Worm (Caenorhabditis elegans) whole organism, late embryonic: Measurements from ENCODE around the gene F22E5.8.
"Not testable (repeated sequence)": the region's sequence is repeated elsewhere in the genome, so short reads cannot be mapped to it uniquely, and the experiment has no call there.

Experiments used
- ceh-9 ChIP-seq: sonication (generic microtip); optimal IDR thresholded peaks from 2 replicates; lab custom pipeline; 2016; ENCODE audit warnings: mild to moderate bottlenecking, missing genetic modification characterization, inconsistent platforms, missing compliant biosample characterization
- rnt-1 ChIP-seq: sonication (generic microtip); optimal IDR thresholded peaks from 2 replicates; lab custom pipeline; 2016; ENCODE audit warnings: missing genetic modification characterization, missing compliant biosample characterization

DNA sequence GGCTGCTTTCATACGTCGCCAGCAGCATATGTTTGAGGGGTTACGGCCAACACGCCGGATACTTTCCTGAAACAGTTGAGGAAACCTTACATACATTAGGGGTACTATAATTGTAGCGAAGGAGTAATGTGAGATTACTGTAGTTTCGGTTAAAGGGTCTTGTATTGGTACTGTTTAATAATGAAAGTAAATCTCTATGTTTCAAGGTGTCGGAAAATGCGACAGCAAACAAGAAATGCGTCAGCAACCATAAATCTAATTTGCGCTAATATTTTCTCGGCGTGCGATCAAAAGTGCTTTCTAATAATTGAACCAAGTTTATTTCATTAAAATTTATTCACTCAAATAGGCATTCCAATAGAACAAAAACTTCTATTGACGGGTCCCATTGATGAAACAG, 32.5 kb downstream of the F22E5.8 start, which contains the start of gene sri-57:
- TF ChIP-seq ceh-9, rnt-1 (tag; lab: Kevin White, UChicago): not testable (repeated sequence)
